Fruit fly (Drosophila melanogaster) whole organism, prepupa: Measurements from ENCODE around the gene Ifrd1.

Experiments
- Blimp-1 ChIP-seq: fragments of 200-800 bp; sonication (Bioruptor generic); optimal IDR thresholded peaks from 3 replicates; lab custom pipeline; 2017; ENCODE audit warnings: missing biosample characterization, missing genetic modification characterization, mild to moderate bottlenecking, moderate library complexity, missing genetic modification reagents
- CG10631 ChIP-seq: fragments of 200-800 bp; sonication (Bioruptor generic); optimal IDR thresholded peaks from 2 replicates; lab custom pipeline; 2016; ENCODE audit warnings: missing biosample characterization, missing genetic modification characterization
- CG10669 ChIP-seq: fragments of 200-800 bp; sonication (Bioruptor generic); optimal IDR thresholded peaks from 3 replicates; lab custom pipeline; 2018; ENCODE audit warnings: missing biosample characterization, mild to moderate bottlenecking, missing genetic modification characterization, moderate library complexity
- CG11294 ChIP-seq: fragments of 200-800 bp; sonication (Bioruptor generic); IDR thresholded peaks from 2 replicates; pipeline ENCODE4 v1.3.6; 2022; ENCODE audit warnings: missing biosample characterization, missing genetic modification characterization
- CG11902 ChIP-seq: fragments of 200-800 bp; sonication (Bioruptor generic); optimal IDR thresholded peaks from 3 replicates; lab custom pipeline; 2016; ENCODE audit warnings: missing biosample characterization, missing genetic modification characterization
- CG15336 ChIP-seq: fragments of 200-800 bp; sonication (Bioruptor generic); IDR thresholded peaks from 2 replicates; pipeline ENCODE4 v1.3.6; 2022; ENCODE audit warnings: missing biosample characterization, missing genetic modification characterization
- CG1621 ChIP-seq: fragments of 200-800 bp; sonication (Bioruptor generic); optimal IDR thresholded peaks from 3 replicates; lab custom pipeline; 2018; ENCODE audit warnings: missing biosample characterization, mild to moderate bottlenecking, missing genetic modification characterization
- CG16779 ChIP-seq: fragments of 200-800 bp; sonication (Bioruptor generic); optimal IDR thresholded peaks from 3 replicates; lab custom pipeline; 2017; ENCODE audit warnings: missing biosample characterization, mild to moderate bottlenecking, missing genetic modification characterization
- CG3032 ChIP-seq: fragments of 200-800 bp; optimal IDR thresholded peaks from 2 replicates; lab custom pipeline; 2019; ENCODE audit warnings: missing biosample characterization, mild to moderate bottlenecking, missing genetic modification characterization, moderate library complexity
- CG31627 ChIP-seq: fragments of 200-800 bp; sonication (Bioruptor generic); optimal IDR thresholded peaks from 3 replicates; lab custom pipeline; 2016; ENCODE audit warnings: missing biosample characterization, missing genetic modification characterization
- CG32006 ChIP-seq: fragments of 200-800 bp; sonication (Bioruptor generic); optimal IDR thresholded peaks from 3 replicates; lab custom pipeline; 2017; ENCODE audit warnings: missing biosample characterization, mild to moderate bottlenecking, missing genetic modification characterization
- CG34406 ChIP-seq: fragments of 200-800 bp; sonication (Bioruptor generic); optimal IDR thresholded peaks from 3 replicates; lab custom pipeline; 2016; ENCODE audit warnings: missing biosample characterization, missing genetic modification characterization
- CG3919 ChIP-seq: fragments of 200-800 bp; sonication (Bioruptor generic); optimal IDR thresholded peaks from 3 replicates; lab custom pipeline; 2016; ENCODE audit warnings: missing biosample characterization, missing genetic modification characterization
- CG6163 ChIP-seq: fragments of 200-800 bp; sonication (Bioruptor generic); IDR thresholded peaks from 3 replicates; pipeline ENCODE4 v1.3.6; 2022; ENCODE audit warnings: missing biosample characterization, missing genetic modification characterization
- CG6276 ChIP-seq: fragments of 200-800 bp; sonication (Bioruptor generic); optimal IDR thresholded peaks from 2 replicates; lab custom pipeline; 2017; ENCODE audit warnings: missing biosample characterization, mild to moderate bottlenecking, missing genetic modification characterization
- CG6808 ChIP-seq: fragments of 200-800 bp; sonication (Bioruptor generic); optimal IDR thresholded peaks from 3 replicates; lab custom pipeline; 2017; ENCODE audit warnings: missing biosample characterization, missing genetic modification characterization, mild to moderate bottlenecking, moderate library complexity, missing genetic modification reagents
- CG6854 ChIP-seq: fragments of 200-800 bp; sonication (Bioruptor generic); optimal IDR thresholded peaks from 2 replicates; lab custom pipeline; 2017; ENCODE audit warnings: missing biosample characterization, mild to moderate bottlenecking, missing genetic modification characterization
- CG7368 ChIP-seq: fragments of 200-800 bp; sonication (Bioruptor generic); optimal IDR thresholded peaks from 3 replicates; lab custom pipeline; 2016; ENCODE audit warnings: missing biosample characterization, missing genetic modification characterization
- CG8319 ChIP-seq: fragments of 200-800 bp; sonication (Bioruptor generic); optimal IDR thresholded peaks from 3 replicates; lab custom pipeline; 2016; ENCODE audit warnings: missing biosample characterization, missing genetic modification characterization
- CG8632 ChIP-seq: fragments of 200-800 bp; sonication (Bioruptor generic); optimal IDR thresholded peaks from 3 replicates; lab custom pipeline; 2016; ENCODE audit warnings: missing biosample characterization, missing genetic modification characterization
- CG9139 ChIP-seq: fragments of 200-800 bp; sonication (Bioruptor generic); optimal IDR thresholded peaks from 3 replicates; lab custom pipeline; 2017; ENCODE audit warnings: missing biosample characterization, mild to moderate bottlenecking, missing genetic modification characterization
- Eip78C ChIP-seq: fragments of 200-800 bp; sonication (Bioruptor generic); peaks from one replicate; lab custom pipeline; 2016; ENCODE audit warnings: missing biosample characterization, missing genetic modification characterization
- Ets21C ChIP-seq: fragments of 200-800 bp; sonication (Bioruptor generic); optimal IDR thresholded peaks from 3 replicates; lab custom pipeline; 2016; ENCODE audit warnings: missing biosample characterization, missing genetic modification characterization
- Ets96B ChIP-seq: fragments of 200-800 bp; optimal IDR thresholded peaks from 2 replicates; lab custom pipeline; 2019; ENCODE audit warnings: missing biosample characterization, mild to moderate bottlenecking, missing genetic modification characterization, moderate library complexity
- Gug ChIP-seq: fragments of 200-800 bp; sonication (Bioruptor generic); IDR thresholded peaks from 2 replicates; pipeline ENCODE4 v1.3.6; 2022; ENCODE audit warnings: missing biosample characterization, missing genetic modification characterization
- Hr38 ChIP-seq: sonication (Bioruptor generic); optimal IDR thresholded peaks from 2 replicates; lab custom pipeline; 2016; ENCODE audit warnings: missing biosample characterization, missing genetic modification characterization
- Hr39 ChIP-seq: fragments of 200-800 bp; sonication (Bioruptor generic); optimal IDR thresholded peaks from 2 replicates; lab custom pipeline; 2016; ENCODE audit warnings: missing biosample characterization, missing genetic modification characterization
- Hr4 ChIP-seq: fragments of 200-800 bp; sonication (Bioruptor generic); optimal IDR thresholded peaks from 3 replicates; lab custom pipeline; 2016; ENCODE audit warnings: missing biosample characterization, missing genetic modification characterization
- Lpt ChIP-seq: fragments of 200-800 bp; sonication (Bioruptor generic); optimal IDR thresholded peaks from 3 replicates; lab custom pipeline; 2016; ENCODE audit warnings: missing biosample characterization, missing genetic modification characterization
- Met ChIP-seq: fragments of 200-800 bp; sonication (Bioruptor generic); optimal IDR thresholded peaks from 3 replicates; lab custom pipeline; 2016; ENCODE audit warnings: missing biosample characterization, missing genetic modification characterization
- OdsH ChIP-seq: fragments of 200-800 bp; sonication (Bioruptor generic); optimal IDR thresholded peaks from 3 replicates; lab custom pipeline; 2016; ENCODE audit warnings: missing biosample characterization, missing genetic modification characterization
- Smox ChIP-seq: fragments of 200-800 bp; sonication (Bioruptor generic); optimal IDR thresholded peaks from 3 replicates; lab custom pipeline; 2016; ENCODE audit warnings: missing biosample characterization, missing genetic modification characterization
- Sox102F ChIP-seq: fragments of 200-800 bp; sonication (Bioruptor generic); optimal IDR thresholded peaks from 2 replicates; lab custom pipeline; 2016; ENCODE audit warnings: missing biosample characterization, mild to moderate bottlenecking, missing genetic modification characterization
- Sox14 ChIP-seq: fragments of 200-800 bp; sonication (Bioruptor generic); optimal IDR thresholded peaks from 3 replicates; lab custom pipeline; 2016; ENCODE audit warnings: missing biosample characterization, missing genetic modification characterization
- Sox15 ChIP-seq: fragments of 200-800 bp; sonication (Bioruptor generic); optimal IDR thresholded peaks from 3 replicates; lab custom pipeline; 2016; ENCODE audit warnings: missing biosample characterization, missing genetic modification characterization
- achi ChIP-seq: fragments of 200-800 bp; sonication (Bioruptor generic); optimal IDR thresholded peaks from 3 replicates; lab custom pipeline; 2016; ENCODE audit warnings: missing biosample characterization, missing genetic modification characterization
- acj6 ChIP-seq: fragments of 200-800 bp; sonication (Bioruptor generic); optimal IDR thresholded peaks from 3 replicates; lab custom pipeline; 2016; ENCODE audit warnings: missing biosample characterization, missing genetic modification characterization
- cyc ChIP-seq: fragments of 200-800 bp; sonication (Bioruptor generic); optimal IDR thresholded peaks from 3 replicates; lab custom pipeline; 2016; ENCODE audit warnings: missing biosample characterization, missing genetic modification characterization
- dsx ChIP-seq: fragments of 200-800 bp; optimal IDR thresholded peaks from 3 replicates; lab custom pipeline; 2019; ENCODE audit warnings: missing biosample characterization, mild to moderate bottlenecking, missing genetic modification characterization, moderate library complexity; ENCODE audit not compliant: poor library complexity, severe bottlenecking
- eg ChIP-seq: fragments of 200-800 bp; sonication (Bioruptor generic); IDR thresholded peaks from 3 replicates; pipeline ENCODE4 v1.3.6; 2022; ENCODE audit warnings: missing biosample characterization, missing genetic modification characterization
- fd59A ChIP-seq: fragments of 200-800 bp; sonication (Bioruptor generic); optimal IDR thresholded peaks from 2 replicates; lab custom pipeline; 2017; ENCODE audit warnings: missing biosample characterization, mild to moderate bottlenecking, missing genetic modification characterization, missing genetic modification reagents
- fd85E ChIP-seq: fragments of 200-800 bp; sonication (Bioruptor generic); optimal IDR thresholded peaks from 3 replicates; lab custom pipeline; 2016; ENCODE audit warnings: missing biosample characterization, missing genetic modification characterization
- fkh ChIP-seq: fragments of 200-800 bp; sonication (Bioruptor generic); optimal IDR thresholded peaks from 3 replicates; lab custom pipeline; 2017; ENCODE audit warnings: missing biosample characterization, mild to moderate bottlenecking, missing genetic modification characterization, moderate library complexity
- lz ChIP-seq: fragments of 200-800 bp; sonication (Bioruptor generic); optimal IDR thresholded peaks from 3 replicates; lab custom pipeline; 2016; ENCODE audit warnings: missing biosample characterization, missing genetic modification characterization
- net ChIP-seq: fragments of 200-800 bp; sonication (Bioruptor generic); optimal IDR thresholded peaks from 3 replicates; lab custom pipeline; 2016; ENCODE audit warnings: missing biosample characterization, missing genetic modification characterization
- pdm3 ChIP-seq: fragments of 200-800 bp; sonication (Bioruptor generic); optimal IDR thresholded peaks from 3 replicates; lab custom pipeline; 2016; ENCODE audit warnings: missing biosample characterization, missing genetic modification characterization
- salr ChIP-seq, 2 experiments: fragments of 200-800 bp; sonication (Bioruptor generic); optimal IDR thresholded peaks; 3 replicates each; lab custom pipeline; 2016 to 2018; ENCODE audit warnings: missing biosample characterization in 2 of 2, missing genetic modification characterization in 2 of 2, mild to moderate bottlenecking in 1 of 2
- spab ChIP-seq: fragments of 200-800 bp; sonication (Bioruptor generic); optimal IDR thresholded peaks from 2 replicates; lab custom pipeline; 2017; ENCODE audit warnings: missing biosample characterization, mild to moderate bottlenecking, missing genetic modification characterization, missing genetic modification reagents
- svp ChIP-seq: fragments of 200-800 bp; sonication (Bioruptor generic); peaks from one replicate; lab custom pipeline; 2016; ENCODE audit warnings: missing biosample characterization, missing genetic modification characterization
- topi ChIP-seq: fragments of 200-800 bp; sonication (Bioruptor generic); optimal IDR thresholded peaks from 3 replicates; lab custom pipeline; 2016; ENCODE audit warnings: missing biosample characterization, missing genetic modification characterization
- vri ChIP-seq: fragments of 200-800 bp; sonication (Bioruptor generic); optimal IDR thresholded peaks from 3 replicates; lab custom pipeline; 2016; ENCODE audit warnings: missing biosample characterization, mild to moderate bottlenecking, missing genetic modification characterization

Gene Ifrd1

DNA sequence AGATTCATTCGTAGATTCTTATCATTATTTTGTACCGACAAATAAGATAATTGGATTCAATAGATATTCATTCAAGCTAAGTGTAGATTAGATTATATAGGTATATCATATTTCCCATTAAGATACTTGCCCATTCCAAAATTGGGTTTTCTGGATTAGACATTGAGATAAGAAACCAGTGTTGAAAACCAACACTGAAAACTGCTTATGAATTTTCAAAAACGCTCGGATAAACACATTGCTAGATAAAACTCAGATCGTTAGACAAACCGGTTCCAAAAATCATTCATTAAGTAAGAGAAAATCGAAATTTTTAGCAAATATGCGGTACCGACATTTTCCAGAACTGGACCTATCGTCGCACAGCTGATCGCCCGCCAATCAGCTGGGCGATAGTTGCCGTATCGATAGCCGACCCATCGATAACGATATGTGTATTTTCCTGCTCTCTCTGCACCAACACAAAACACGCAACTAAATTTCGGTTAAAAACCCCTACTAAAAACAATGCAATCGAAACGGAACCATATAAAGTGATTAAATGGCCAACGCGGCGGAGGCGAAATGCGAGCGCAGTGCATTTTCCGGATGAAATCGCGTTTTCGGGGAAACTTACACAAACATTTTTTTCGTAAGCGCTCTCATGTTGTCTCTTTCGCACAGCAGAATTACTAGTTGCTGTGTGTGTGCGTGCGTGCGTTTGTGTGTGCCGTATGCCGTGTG, 11.4 kb upstream of the Ifrd1 start, which contains the start of the genes NTPase and lilli:
NTPase (minus strand) TSS at position 348 of the 723 bp plus-strand sequence.
lilli (plus strand) TSS at position 427 of the 723 bp plus-strand sequence.
- TF ChIP-seq CG32006 (GFP tag; lab: Kevin White, UChicago) (no peak), CG6854 (no peak), Ets21C (peak; percentile 31), CG15336 (0 out of 2 replicates have a peak, but pooled peaks have one; percentile 9), Eip78C (GFP tag; lab: Kevin White, UChicago) (peak; percentile 85), eg (peak; percentile 59), svp (peak; percentile 35), salr (GFP tag; optimal IDR thresholded peaks at IDR 0.05; lab: Kevin White, UChicago) (peak in 1 of 2 experiments; percentile 64), cyc (GFP tag; lab: Kevin White, UChicago) (peak; percentile 61), Smox (GFP tag; lab: Kevin White, UChicago) (peak; percentile 63), CG11902 (GFP tag; lab: Kevin White, UChicago) (peak; percentile 20), CG7368 (GFP tag; lab: Kevin White, UChicago) (peak; percentile 56), CG6808 (GFP tag; lab: Kevin White, UChicago) (peak; percentile 1), CG34406 (peak; percentile 41), topi (GFP tag; lab: Kevin White, UChicago) (peak; percentile 66), achi (GFP tag; lab: Kevin White, UChicago) (peak; percentile 46), acj6 (GFP tag; lab: Kevin White, UChicago) (peak; percentile 62), OdsH (GFP tag; lab: Kevin White, UChicago) (peak; percentile 56), Ets96B (tag; lab: Kevin White, UChicago) (no peak), CG8319 (GFP tag; lab: Kevin White, UChicago) (peak; percentile 59), Gug (GFP tag; lab: Robert Waterston, UW) (no peak), CG10631 (GFP tag; lab: Kevin White, UChicago) (peak; percentile 73), pdm3 (GFP tag; lab: Kevin White, UChicago) (peak; percentile 57), fkh (peak; percentile 57), fd59A (no peak), Sox14 (peak; percentile 10), CG9139 (GFP tag; lab: Kevin White, UChicago) (no peak), Sox102F (GFP tag; lab: Kevin White, UChicago) (peak; percentile 68), vri (peak; percentile 8), dsx (GFP tag; lab: Kevin White, UChicago) (peak; percentile 19), lz (peak; percentile 67), Hr38 (GFP tag; lab: Kevin White, UChicago) (no peak), CG10669 (no peak), CG8632 (GFP tag; lab: Kevin White, UChicago) (peak; percentile 3), CG6163 (GFP tag; lab: Robert Waterston, UW) (peak; percentile 65), CG6276 (no peak), CG3919 (GFP tag; lab: Kevin White, UChicago) (peak; percentile 69), net (GFP tag; lab: Kevin White, UChicago) (no peak), Hr39 (GFP tag; lab: Kevin White, UChicago) (peak; percentile 67), CG1621 (no peak), CG3032 (tag; lab: Kevin White, UChicago) (no peak), Hr4 (GFP tag; lab: Kevin White, UChicago) (peak; percentile 48), Sox15 (GFP tag; lab: Kevin White, UChicago) (peak; percentile 34), fd85E (GFP tag; lab: Kevin White, UChicago) (peak; percentile 19), Met (GFP tag; lab: Kevin White, UChicago) (peak; percentile 42), Lpt (GFP tag; lab: Kevin White, UChicago) (no peak), CG31627 (GFP tag; lab: Kevin White, UChicago) (peak; percentile 72), CG11294 (GFP tag; lab: Robert Waterston, UW) (0 out of 2 replicates have a peak, but pooled peaks have one; percentile 10), spab (GFP tag; lab: Kevin White, UChicago) (no peak), CG16779 (peak; percentile 19), Blimp-1 (GFP tag; lab: Kevin White, UChicago) (no peak)
